Worm (Caenorhabditis elegans) whole organism, L3 larva: ENCODE results near the gene T18D3.6.

Experiments
- R02D3.7 ChIP-seq: fragments of 150-350 bp; optimal IDR thresholded peaks from 2 replicates; lab custom pipeline; 2014; ENCODE audit warnings: missing biosample characterization, missing genetic modification characterization
- ZK546.5 ChIP-seq: sonication (generic microtip); optimal IDR thresholded peaks from 2 replicates; lab custom pipeline; 2017; ENCODE audit warnings: missing biosample characterization, missing genetic modification characterization
- aly-2 ChIP-seq: fragments of 150-350 bp; optimal IDR thresholded peaks from 2 replicates; lab custom pipeline; 2014; ENCODE audit warnings: missing biosample characterization, missing genetic modification characterization
- ceh-16 ChIP-seq: sonication (generic microtip); optimal IDR thresholded peaks from 2 replicates; lab custom pipeline; 2017; ENCODE audit warnings: missing biosample characterization, missing genetic modification characterization
- ceh-28 ChIP-seq: fragments of 150-350 bp; optimal IDR thresholded peaks from 2 replicates; lab custom pipeline; 2014; ENCODE audit warnings: missing biosample characterization, missing genetic modification reagents, missing genetic modification characterization
- egl-27 ChIP-seq: sonication (generic microtip); optimal IDR thresholded peaks from 4 replicates; lab custom pipeline; 2017; ENCODE audit warnings: missing biosample characterization, missing genetic modification reagents, missing genetic modification characterization
- egl-5 ChIP-seq: fragments of 150-350 bp; optimal IDR thresholded peaks from 2 replicates; lab custom pipeline; 2017; ENCODE audit warnings: missing biosample characterization, missing genetic modification reagents, missing genetic modification characterization, inconsistent platforms
- elt-2 ChIP-seq: sonication (generic microtip); optimal IDR thresholded peaks from 2 replicates; lab custom pipeline; 2016; ENCODE audit warnings: missing genetic modification reagents, mild to moderate bottlenecking, missing genetic modification characterization, missing compliant biosample characterization
- elt-3 ChIP-seq, 3 experiments: fragments of 150-350 bp in 1 of 3; sonication (generic microtip) in 2 of 3; optimal IDR thresholded peaks; 2 replicates in 2 of 3; 4 replicates in 1 of 3; lab custom pipeline; 2014 to 2017; ENCODE audit warnings: missing biosample characterization in 3 of 3, missing genetic modification characterization in 3 of 3
- eor-1 ChIP-seq, 2 experiments: fragments of 150-350 bp; optimal IDR thresholded peaks; 2 replicates each; lab custom pipeline; 2014 to 2018; ENCODE audit warnings: missing biosample characterization in 2 of 2, missing genetic modification characterization in 2 of 2
- fkh-10 ChIP-seq: sonication (generic microtip); optimal IDR thresholded peaks from 2 replicates; lab custom pipeline; 2017; ENCODE audit warnings: missing biosample characterization, missing genetic modification reagents, missing genetic modification characterization
- fkh-2 ChIP-seq: fragments of 150-350 bp; optimal IDR thresholded peaks from 2 replicates; lab custom pipeline; 2014; ENCODE audit warnings: missing biosample characterization, missing genetic modification reagents, missing genetic modification characterization
- hmg-11 ChIP-seq: sonication (generic microtip); optimal IDR thresholded peaks from 2 replicates; lab custom pipeline; 2016; ENCODE audit warnings: missing genetic modification characterization, missing compliant biosample characterization
- jun-1 ChIP-seq: fragments of 150-350 bp; optimal IDR thresholded peaks from 2 replicates; lab custom pipeline; 2014; ENCODE audit warnings: missing biosample characterization, missing genetic modification reagents, missing genetic modification characterization
- lin-15B ChIP-seq: fragments of 150-350 bp; optimal IDR thresholded peaks from 2 replicates; lab custom pipeline; 2014; ENCODE audit warnings: missing biosample characterization, missing genetic modification characterization
- lin-39 ChIP-seq: fragments of 150-350 bp; optimal IDR thresholded peaks from 2 replicates; lab custom pipeline; 2018; ENCODE audit warnings: missing biosample characterization, missing genetic modification reagents, missing genetic modification characterization
- lsy-12 ChIP-seq: sonication (generic microtip); optimal IDR thresholded peaks from 2 replicates; lab custom pipeline; 2016; ENCODE audit warnings: mild to moderate bottlenecking, missing genetic modification characterization, missing compliant biosample characterization
- mdl-1 ChIP-seq: fragments of 150-350 bp; optimal IDR thresholded peaks from 2 replicates; lab custom pipeline; 2014; ENCODE audit warnings: missing biosample characterization, missing genetic modification characterization
- mml-1 ChIP-seq: fragments of 150-350 bp; sonication (generic microtip); optimal IDR thresholded peaks from 3 replicates; lab custom pipeline; 2014; ENCODE audit warnings: missing biosample characterization, missing genetic modification characterization
- nfya-1 ChIP-seq: sonication (generic microtip); optimal IDR thresholded peaks from 2 replicates; lab custom pipeline; 2017; ENCODE audit warnings: missing genetic modification characterization, mild to moderate bottlenecking, missing compliant biosample characterization, antibody characterized with exemption, moderate library complexity; ENCODE audit not compliant: insufficient read depth
- nhr-11 ChIP-seq: fragments of 150-350 bp; optimal IDR thresholded peaks from 2 replicates; lab custom pipeline; 2014; ENCODE audit warnings: missing biosample characterization, missing genetic modification characterization
- nhr-12 ChIP-seq: fragments of 150-350 bp; optimal IDR thresholded peaks from 2 replicates; lab custom pipeline; 2014; ENCODE audit warnings: missing biosample characterization, missing genetic modification characterization
- nhr-23 ChIP-seq: fragments of 150-350 bp; optimal IDR thresholded peaks from 2 replicates; lab custom pipeline; 2014; ENCODE audit warnings: missing biosample characterization, missing genetic modification reagents, missing genetic modification characterization
- nhr-25 ChIP-seq: sonication (generic microtip); optimal IDR thresholded peaks from 2 replicates; lab custom pipeline; 2017; ENCODE audit warnings: missing biosample characterization, missing genetic modification characterization
- nhr-43 ChIP-seq: sonication (generic microtip); optimal IDR thresholded peaks from 2 replicates; lab custom pipeline; 2016; ENCODE audit warnings: mild to moderate bottlenecking, missing genetic modification characterization, missing compliant biosample characterization; ENCODE audit not compliant: poor library complexity, severe bottlenecking
- nhr-67 ChIP-seq: fragments of 150-350 bp; optimal IDR thresholded peaks from 2 replicates; lab custom pipeline; 2014; ENCODE audit warnings: missing biosample characterization, missing genetic modification characterization
- nhr-76 ChIP-seq: fragments of 150-350 bp; sonication (generic microtip); optimal IDR thresholded peaks from 5 replicates; lab custom pipeline; 2014; ENCODE audit warnings: missing biosample characterization, missing genetic modification characterization
- pha-4 ChIP-seq: fragments of 150-350 bp; optimal IDR thresholded peaks from 2 replicates; lab custom pipeline; 2014; ENCODE audit warnings: missing biosample characterization, missing genetic modification reagents, missing genetic modification characterization
- pqm-1 ChIP-seq: fragments of 150-350 bp; optimal IDR thresholded peaks from 2 replicates; lab custom pipeline; 2017; ENCODE audit warnings: missing biosample characterization, missing genetic modification characterization, inconsistent platforms
- tbx-2 ChIP-seq: sonication (generic microtip); optimal IDR thresholded peaks from 2 replicates; lab custom pipeline; 2016; ENCODE audit warnings: mild to moderate bottlenecking, missing genetic modification characterization, missing compliant biosample characterization
- unc-39 ChIP-seq: sonication (generic microtip); optimal IDR thresholded peaks from 4 replicates; lab custom pipeline; 2017; ENCODE audit warnings: missing biosample characterization, missing genetic modification characterization
- unc-62 ChIP-seq: fragments of 150-350 bp; sonication (generic microtip); optimal IDR thresholded peaks from 4 replicates; lab custom pipeline; 2014; ENCODE audit warnings: missing biosample characterization, missing genetic modification reagents, missing genetic modification characterization
- ztf-11 ChIP-seq: fragments of 150-350 bp; optimal IDR thresholded peaks from 2 replicates; lab custom pipeline; 2014; ENCODE audit warnings: missing biosample characterization, missing genetic modification characterization
- ztf-4 ChIP-seq: fragments of 150-350 bp; optimal IDR thresholded peaks from 2 replicates; lab custom pipeline; 2014; ENCODE audit warnings: missing biosample characterization, missing genetic modification characterization

Gene T18D3.6

ce11 chrX:12407297-12407696 lies 42.4 kb upstream of the T18D3.6 start:
- TF ChIP-seq nfya-1 (tag; lab: Kevin White, UChicago), result peak; percentile 32
- TF ChIP-seq fkh-10 (GFP tag; lab: Kevin White, UChicago), result peak; percentile 77
- TF ChIP-seq eor-1 (tag; optimal IDR thresholded peaks at IDR 0.05; lab: Kevin White, UChicago), result no peak

ce11 chrX:12413941-12414340 lies 35.8 kb upstream of the T18D3.6 start, which contains the start of gene lin-2:
TSS of gene lin-2 (minus strand) at chrX:12414041.
- TF ChIP-seq elt-2 (tag; lab: Kevin White, UChicago) (peak; percentile 37), aly-2 (tag; lab: Kevin White, UChicago) (no peak)

- TF ChIP-seq nhr-43 (tag; lab: Kevin White, UChicago) (no peak), nhr-67 (no peak), lin-39 (peak; percentile 12), elt-3 (tag; optimal IDR thresholded peaks at IDR 0.05; lab: Kevin White, UChicago) (no peak), ztf-11 (no peak), egl-5 (tag; lab: Kevin White, UChicago) (no peak), nfya-1 (tag; lab: Kevin White, UChicago) (peak; percentile 7)
Observed at ce11 chrX:12415832-12416231, 33.9 kb upstream of the T18D3.6 start.

DNA sequence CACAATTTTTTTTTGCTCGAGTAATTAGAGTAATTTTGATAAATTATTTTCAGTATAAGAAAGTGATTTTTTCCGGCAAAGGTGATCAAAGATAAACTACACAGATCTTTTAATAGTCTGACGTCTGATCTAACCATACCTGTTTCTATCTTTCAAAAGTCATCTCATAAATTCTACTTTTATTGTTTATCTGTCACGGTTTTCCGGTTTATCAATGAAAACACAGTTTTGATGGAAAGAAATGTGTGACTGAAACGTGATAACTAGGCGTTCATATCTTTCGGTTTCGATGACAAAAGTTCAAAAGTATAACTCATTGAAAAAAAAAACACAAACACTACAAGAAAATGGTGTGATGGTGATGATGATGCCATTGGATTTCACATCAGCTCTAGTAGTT lies 27.1 kb upstream of the T18D3.6 start:
- peak; percentile 68 for TF ChIP-seq nhr-23 (tag; lab: Kevin White, UChicago)
- TF ChIP-seq nhr-43 (tag; lab: Kevin White, UChicago), result peak; percentile 34
- no peak for TF ChIP-seq lsy-12 (tag; lab: Kevin White, UChicago)
- TF ChIP-seq fkh-10 (GFP tag; lab: Kevin White, UChicago), result no peak
- no peak for TF ChIP-seq ceh-28 (tag; lab: Kevin White, UChicago)
- TF ChIP-seq lin-15B (tag; lab: Kevin White, UChicago), result no peak
- no peak for TF ChIP-seq egl-5 (tag; lab: Kevin White, UChicago)
- no peak for TF ChIP-seq nhr-76 (tag; lab: Kevin White, UChicago)
- no peak for TF ChIP-seq lin-39
- TF ChIP-seq ZK546.5 (tag; lab: Kevin White, UChicago), result no peak
- TF ChIP-seq unc-62, result peak; percentile 17
- TF ChIP-seq nhr-25, result peak; percentile 19
- TF ChIP-seq nhr-12 (tag; lab: Kevin White, UChicago), result no peak
- no peak for TF ChIP-seq mml-1 (tag; lab: Kevin White, UChicago)
- TF ChIP-seq pqm-1 (tag; lab: Kevin White, UChicago), result no peak

ce11 chrX:12425427-12425826 lies 24.3 kb upstream of the T18D3.6 start, which contains the start of gene T24D3.2:
TSS of gene T24D3.2 (plus strand) at chrX:12425730.
- TF ChIP-seq mdl-1 (tag; lab: Kevin White, UChicago), result peak; percentile 13
- TF ChIP-seq elt-3 (tag; optimal IDR thresholded peaks at IDR 0.05; lab: Kevin White, UChicago), result peak; percentile 42 to 88 (median 53)
- peak; percentile 61 for TF ChIP-seq ceh-28 (tag; lab: Kevin White, UChicago)
- no peak for TF ChIP-seq hmg-11
- TF ChIP-seq nhr-12 (tag; lab: Kevin White, UChicago), result no peak
- TF ChIP-seq ZK546.5 (tag; lab: Kevin White, UChicago), result no peak
- peak; percentile 70 for TF ChIP-seq nhr-25
- peak; percentile 12 for TF ChIP-seq egl-27
- peak; percentile 80 for TF ChIP-seq nhr-76 (tag; lab: Kevin White, UChicago)
- TF ChIP-seq tbx-2 (tag; lab: Kevin White, UChicago), result peak; percentile 30
- peak; percentile 18 for TF ChIP-seq R02D3.7 (tag; lab: Kevin White, UChicago)
- peak; percentile 80 for TF ChIP-seq nhr-23 (tag; lab: Kevin White, UChicago)
- peak; percentile 20 for TF ChIP-seq unc-62
- no peak for TF ChIP-seq nhr-11 (tag; lab: Kevin White, UChicago)
- no peak for TF ChIP-seq ztf-4 (tag; lab: Kevin White, UChicago)
- peak; percentile 91 for TF ChIP-seq nhr-43 (tag; lab: Kevin White, UChicago)

DNA sequence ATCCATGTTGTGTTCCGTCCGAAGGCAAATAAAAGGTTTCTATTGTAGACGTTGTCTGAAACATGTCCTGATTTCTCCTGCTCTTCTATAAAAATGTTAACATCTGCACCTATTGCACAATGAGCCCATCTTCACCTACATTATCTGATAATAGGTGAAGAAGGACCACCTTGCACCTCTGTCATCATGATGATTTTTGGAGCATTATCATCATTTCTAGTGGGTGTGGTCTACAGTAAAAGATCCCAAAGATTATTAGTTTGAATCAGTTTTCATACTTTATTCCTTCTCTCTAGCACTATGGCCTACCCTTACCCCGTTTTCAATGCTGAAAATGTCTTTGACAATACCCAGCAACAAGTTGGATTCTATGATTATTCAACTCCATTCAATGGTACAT lies 19.4 kb upstream of the T18D3.6 start, which contains the start of gene med-1:
Gene med-1 (plus strand): TSS at position 301 of the 400 bp plus-strand sequence.
- TF ChIP-seq unc-39 (tag; lab: Kevin White, UChicago) (no peak), fkh-2 (tag; lab: Kevin White, UChicago) (no peak), R02D3.7 (tag; lab: Kevin White, UChicago) (no peak), lsy-12 (tag; lab: Kevin White, UChicago) (no peak), lin-15B (tag; lab: Kevin White, UChicago) (no peak), ZK546.5 (tag; lab: Kevin White, UChicago) (no peak), ceh-16 (tag; lab: Kevin White, UChicago) (no peak), jun-1 (no peak), pha-4 (tag; lab: Kevin White, UChicago) (no peak)
